Fruit fly (Drosophila melanogaster) whole organism, embryonic: Measurements from ENCODE around the gene VhaM9.7-c.

ENCODE experiments used
- Atf6 ChIP-seq: fragments of 200-800 bp; sonication (Bioruptor generic); IDR thresholded peaks from 2 replicates; pipeline ENCODE4 v1.3.6; 2022; ENCODE audit warnings: missing biosample characterization, missing genetic modification characterization
- CG10431 ChIP-seq: fragments of 200-800 bp; sonication (Bioruptor generic); optimal IDR thresholded peaks from 3 replicates; lab custom pipeline; 2018; ENCODE audit warnings: missing biosample characterization, mild to moderate bottlenecking, missing genetic modification characterization
- CG1233 ChIP-seq: fragments of 200-800 bp; sonication (Bioruptor generic); optimal IDR thresholded peaks from 4 replicates; lab custom pipeline; 2018; ENCODE audit warnings: missing biosample characterization, mild to moderate bottlenecking, missing genetic modification characterization
- CG12659 ChIP-seq: fragments of 200-800 bp; sonication (Bioruptor generic); optimal IDR thresholded peaks from 3 replicates; lab custom pipeline; 2017; ENCODE audit warnings: mild to moderate bottlenecking, missing biosample characterization, missing genetic modification reagents, missing genetic modification characterization
- CG1529 ChIP-seq: fragments of 200-800 bp; sonication (Bioruptor generic); optimal IDR thresholded peaks from 3 replicates; lab custom pipeline; 2018; ENCODE audit warnings: missing biosample characterization, missing genetic modification characterization
- CG17612 ChIP-seq: fragments of 200-800 bp; sonication (Bioruptor generic); IDR thresholded peaks from 2 replicates; pipeline ENCODE4 v1.3.6; 2022; ENCODE audit warnings: missing biosample characterization, missing genetic modification characterization
- CG18764 ChIP-seq: fragments of 200-800 bp; sonication (Bioruptor generic); optimal IDR thresholded peaks from 3 replicates; lab custom pipeline; 2016; ENCODE audit warnings: missing biosample characterization, missing genetic modification characterization
- CG2116 ChIP-seq: fragments of 200-800 bp; sonication (Bioruptor generic); optimal IDR thresholded peaks from 3 replicates; lab custom pipeline; 2018; ENCODE audit warnings: missing biosample characterization, mild to moderate bottlenecking, missing genetic modification characterization
- CG2712 ChIP-seq: fragments of 200-800 bp; optimal IDR thresholded peaks from 3 replicates; lab custom pipeline; 2019; ENCODE audit warnings: missing biosample characterization, mild to moderate bottlenecking, missing genetic modification characterization, moderate library complexity
- CG30403 ChIP-seq: fragments of 200-800 bp; sonication (Bioruptor generic); optimal IDR thresholded peaks from 3 replicates; lab custom pipeline; 2016; ENCODE audit warnings: missing biosample characterization, missing genetic modification characterization
- CG31365 ChIP-seq: fragments of 200-800 bp; sonication (Bioruptor generic); optimal IDR thresholded peaks from 2 replicates; lab custom pipeline; 2018; ENCODE audit warnings: missing biosample characterization, mild to moderate bottlenecking, missing genetic modification characterization
- CG3407 ChIP-seq: fragments of 200-800 bp; sonication (Bioruptor generic); optimal IDR thresholded peaks from 2 replicates; lab custom pipeline; 2018; ENCODE audit warnings: missing biosample characterization, mild to moderate bottlenecking, missing genetic modification characterization
- CG42726 ChIP-seq: fragments of 200-800 bp; sonication (Bioruptor generic); IDR thresholded peaks from 2 replicates; pipeline ENCODE4 v1.3.6; 2022; ENCODE audit warnings: missing biosample characterization, missing genetic modification characterization; ENCODE audit not compliant: partially characterized antibody
- CG6254 ChIP-seq: fragments of 200-800 bp; sonication (Bioruptor generic); optimal IDR thresholded peaks from 3 replicates; lab custom pipeline; 2017; ENCODE audit warnings: mild to moderate bottlenecking, missing biosample characterization, missing genetic modification reagents, missing genetic modification characterization
- CG6683 ChIP-seq: fragments of 200-800 bp; sonication (Bioruptor generic); optimal IDR thresholded peaks from 2 replicates; lab custom pipeline; 2017; ENCODE audit warnings: missing biosample characterization, mild to moderate bottlenecking, missing genetic modification characterization, missing genetic modification reagents
- CG7928 ChIP-seq: fragments of 200-800 bp; sonication (Bioruptor generic); optimal IDR thresholded peaks from 2 replicates; lab custom pipeline; 2017; ENCODE audit warnings: missing biosample characterization, mild to moderate bottlenecking, missing genetic modification characterization
- CG8290 ChIP-seq, 3 experiments: fragments of 200-800 bp; sonication (Bioruptor generic); optimal IDR thresholded peaks; 2 replicates each; lab custom pipeline; 2016 to 2019; ENCODE audit warnings: missing biosample characterization in 3 of 3, missing genetic modification characterization in 3 of 3, mild to moderate bottlenecking in 2 of 3, moderate library complexity in 1 of 3
- CG8388 ChIP-seq: fragments of 200-800 bp; sonication (Bioruptor generic); optimal IDR thresholded peaks from 2 replicates; lab custom pipeline; 2019; ENCODE audit warnings: missing biosample characterization, mild to moderate bottlenecking, missing genetic modification characterization, moderate library complexity
- Dip3 ChIP-seq: fragments of 200-800 bp; sonication (Bioruptor generic); optimal IDR thresholded peaks from 3 replicates; lab custom pipeline; 2016; ENCODE audit warnings: missing biosample characterization, missing genetic modification characterization
- Hsf ChIP-seq: fragments of 200-800 bp; sonication (Bioruptor generic); optimal IDR thresholded peaks from 3 replicates; lab custom pipeline; 2016; ENCODE audit warnings: missing biosample characterization, missing genetic modification characterization
- Max ChIP-seq: fragments of 200-800 bp; sonication (Bioruptor generic); optimal IDR thresholded peaks from 2 replicates; lab custom pipeline; 2016; ENCODE audit warnings: missing biosample characterization, mild to moderate bottlenecking, missing genetic modification characterization
- Meics ChIP-seq: fragments of 200-800 bp; sonication (Bioruptor generic); optimal IDR thresholded peaks from 2 replicates; lab custom pipeline; 2017; ENCODE audit warnings: missing biosample characterization, mild to moderate bottlenecking, missing genetic modification characterization
- Nf-YB ChIP-seq: fragments of 200-800 bp; sonication (Bioruptor generic); optimal IDR thresholded peaks from 3 replicates; lab custom pipeline; 2019; ENCODE audit warnings: missing biosample characterization, mild to moderate bottlenecking, missing genetic modification characterization, moderate library complexity
- Optix ChIP-seq: fragments of 200-800 bp; sonication (Bioruptor generic); IDR thresholded peaks from 3 replicates; pipeline ENCODE4 v1.3.6; 2022; ENCODE audit warnings: missing biosample characterization, missing genetic modification characterization
- Poxn ChIP-seq: fragments of 200-800 bp; sonication (Bioruptor generic); IDR thresholded peaks from 2 replicates; pipeline ENCODE4 v1.3.6; 2022; ENCODE audit warnings: missing biosample characterization, missing genetic modification characterization
- Ssrp ChIP-seq: fragments of 200-800 bp; sonication (Bioruptor generic); optimal IDR thresholded peaks from 2 replicates; lab custom pipeline; 2018; ENCODE audit warnings: missing biosample characterization, mild to moderate bottlenecking, missing genetic modification characterization, moderate library complexity
- ab ChIP-seq: fragments of 200-800 bp; sonication (Bioruptor generic); optimal IDR thresholded peaks from 2 replicates; lab custom pipeline; 2016; ENCODE audit warnings: missing biosample characterization, missing genetic modification characterization
- ap ChIP-seq: fragments of 200-800 bp; sonication (Bioruptor generic); IDR thresholded peaks from 2 replicates; pipeline ENCODE4 v1.3.6; 2022; ENCODE audit warnings: missing biosample characterization, missing genetic modification characterization
- bsh ChIP-seq, 2 experiments: fragments of 200-800 bp; sonication (Bioruptor generic); optimal IDR thresholded peaks; 2 replicates each; lab custom pipeline; 2017 to 2018; ENCODE audit warnings: mild to moderate bottlenecking in 2 of 2, missing biosample characterization in 2 of 2, missing genetic modification characterization in 2 of 2, moderate library complexity in 1 of 2
- chn ChIP-seq: fragments of 200-800 bp; sonication (Bioruptor generic); optimal IDR thresholded peaks from 2 replicates; lab custom pipeline; 2016; ENCODE audit warnings: missing biosample characterization, missing genetic modification characterization
- crol ChIP-seq: fragments of 200-800 bp; sonication (Bioruptor generic); IDR thresholded peaks from 2 replicates; pipeline ENCODE4 v1.3.6; 2022; ENCODE audit warnings: missing biosample characterization, missing genetic modification characterization
- dimm ChIP-seq: fragments of 200-800 bp; sonication (Bioruptor generic); IDR thresholded peaks from 2 replicates; pipeline ENCODE4 v1.3.6; 2022; ENCODE audit warnings: missing biosample characterization, missing genetic modification characterization
- ems ChIP-seq: fragments of 200-800 bp; sonication (Bioruptor generic); optimal IDR thresholded peaks from 3 replicates; lab custom pipeline; 2016; ENCODE audit warnings: missing biosample characterization, missing genetic modification characterization
- gcm ChIP-seq: fragments of 200-800 bp; sonication (Bioruptor generic); optimal IDR thresholded peaks from 2 replicates; lab custom pipeline; 2019; ENCODE audit warnings: missing biosample characterization, mild to moderate bottlenecking, missing genetic modification characterization, moderate library complexity
- gcm2 ChIP-seq: fragments of 200-800 bp; sonication (Bioruptor generic); optimal IDR thresholded peaks from 2 replicates; lab custom pipeline; 2016; ENCODE audit warnings: missing biosample characterization, missing genetic modification characterization
- hbn ChIP-seq: fragments of 200-800 bp; sonication (Bioruptor generic); IDR thresholded peaks from 2 replicates; pipeline ENCODE4 v1.3.6; 2022; ENCODE audit warnings: missing biosample characterization, missing genetic modification characterization; ENCODE audit not compliant: partially characterized antibody
- p53 ChIP-seq: fragments of 200-800 bp; sonication (Bioruptor generic); optimal IDR thresholded peaks from 2 replicates; lab custom pipeline; 2016; ENCODE audit warnings: missing biosample characterization, missing genetic modification characterization
- pzg ChIP-seq: fragments of 200-800 bp; sonication (Bioruptor generic); optimal IDR thresholded peaks from 3 replicates; lab custom pipeline; 2018; ENCODE audit warnings: missing biosample characterization, mild to moderate bottlenecking, missing genetic modification characterization, moderate library complexity
- shn ChIP-seq: fragments of 200-800 bp; sonication (Bioruptor generic); optimal IDR thresholded peaks from 3 replicates; lab custom pipeline; 2016; ENCODE audit warnings: missing biosample characterization, missing genetic modification characterization
- sug ChIP-seq: fragments of 200-800 bp; optimal IDR thresholded peaks from 2 replicates; lab custom pipeline; 2019; ENCODE audit warnings: missing biosample characterization, mild to moderate bottlenecking, missing genetic modification characterization, moderate library complexity
- toy ChIP-seq: fragments of 200-800 bp; sonication (Bioruptor generic); IDR thresholded peaks from 2 replicates; pipeline ENCODE4 v1.3.6; 2022; ENCODE audit warnings: missing biosample characterization, missing genetic modification characterization
- zen2 ChIP-seq: fragments of 200-800 bp; sonication (Bioruptor generic); IDR thresholded peaks from 3 replicates; pipeline ENCODE4 v1.3.6; 2022; ENCODE audit warnings: missing biosample characterization, missing genetic modification characterization; ENCODE audit not compliant: partially characterized antibody

VhaM9.7-c gene

dm6 chr3L:4228187-4228836, 41.6 kb upstream of the VhaM9.7-c start (continued):
- TF ChIP-seq ems (GFP tag; lab: Kevin White, UChicago) (peak; percentile 95), Meics (peak; percentile 82), Atf6 (peak; percentile 91), chn (GFP tag; lab: Kevin White, UChicago) (peak; percentile 92), gcm (GFP tag; lab: Kevin White, UChicago) (peak; percentile 96), Optix (GFP tag; lab: Robert Waterston, UW) (peak; percentile 98), CG18764 (peak; percentile 92), Hsf (GFP tag; lab: Kevin White, UChicago) (peak; percentile 96), ap (GFP tag; lab: Robert Waterston, UW) (peak; percentile 97), pzg (GFP tag; lab: Kevin White, UChicago) (no peak), CG12659 (GFP tag; lab: Kevin White, UChicago) (peak; percentile 96), CG31365 (tag; lab: Kevin White, UChicago) (peak; percentile 76), p53 (GFP tag; lab: Kevin White, UChicago) (peak; percentile 83), shn (GFP tag; lab: Kevin White, UChicago) (peak; percentile 95), CG2116 (GFP tag; lab: Kevin White, UChicago) (peak; percentile 67), Max (GFP tag; lab: Kevin White, UChicago) (peak; percentile 87), CG8290 (GFP tag; optimal IDR thresholded peaks at IDR 0.05; lab: Kevin White, UChicago) (peak; percentile 94), CG8290 (tag; optimal IDR thresholded peaks at IDR 0.05; lab: Kevin White, UChicago) (peak; percentile 83 to 97), CG3407 (GFP tag; lab: Kevin White, UChicago) (peak; percentile 96), CG10431 (GFP tag; lab: Kevin White, UChicago) (peak; percentile 92), CG17612 (GFP tag; lab: Robert Waterston, UW) (peak; percentile 72), zen2 (no peak), hbn (GFP tag; lab: Robert Waterston, UW) (no peak), CG42726 (GFP tag; lab: Robert Waterston, UW) (no peak), CG6254 (peak; percentile 96), toy (GFP tag; lab: Robert Waterston, UW) (peak; percentile 73), CG7928 (peak; percentile 61), sug (tag; lab: Kevin White, UChicago) (peak; percentile 90), CG30403 (GFP tag; lab: Kevin White, UChicago) (peak; percentile 95), CG2712 (tag; lab: Kevin White, UChicago) (peak; percentile 98), CG8388 (GFP tag; lab: Kevin White, UChicago) (peak; percentile 97), Nf-YB (peak; percentile 85), CG1233 (GFP tag; lab: Kevin White, UChicago) (peak; percentile 88), Ssrp (peak; percentile 96), Dip3 (GFP tag; lab: Kevin White, UChicago) (peak; percentile 70), crol (GFP tag; lab: Robert Waterston, UW) (peak; percentile 97), bsh (GFP tag; optimal IDR thresholded peaks at IDR 0.05; lab: Kevin White, UChicago) (peak; percentile 95 to 99), Poxn (peak; percentile 41; the same call in 1 of the 2 replicates), CG6683 (GFP tag; lab: Kevin White, UChicago) (peak; percentile 85), dimm (GFP tag; lab: Robert Waterston, UW) (peak; percentile 95), CG1529 (GFP tag; lab: Kevin White, UChicago) (peak; percentile 98), ab (GFP tag; lab: Kevin White, UChicago) (peak; percentile 88), gcm2 (peak; percentile 88)
